Fruit fly (Drosophila melanogaster): Measurements from ENCODE around the gene CG15517.

dm6 chr3R:29933007-29933464 lies 29.4 kb upstream of the CG15517 start, which contains the start of the genes Cog7, CG42557 and CG42558:
- TF ChIP-seq CG15710 (tag; optimal IDR thresholded peaks at IDR 0.05) = no peak
- TF ChIP-seq EcR (GFP tag; optimal IDR thresholded peaks at IDR 0.05) = no peak
- no peak for TF ChIP-seq CG34367 (tag; optimal IDR thresholded peaks at IDR 0.05)

Measured in whole organism, pupa.